Worm (Caenorhabditis elegans): ENCODE results near the gene C18A3.3.

C18A3.3 gene

DNA sequence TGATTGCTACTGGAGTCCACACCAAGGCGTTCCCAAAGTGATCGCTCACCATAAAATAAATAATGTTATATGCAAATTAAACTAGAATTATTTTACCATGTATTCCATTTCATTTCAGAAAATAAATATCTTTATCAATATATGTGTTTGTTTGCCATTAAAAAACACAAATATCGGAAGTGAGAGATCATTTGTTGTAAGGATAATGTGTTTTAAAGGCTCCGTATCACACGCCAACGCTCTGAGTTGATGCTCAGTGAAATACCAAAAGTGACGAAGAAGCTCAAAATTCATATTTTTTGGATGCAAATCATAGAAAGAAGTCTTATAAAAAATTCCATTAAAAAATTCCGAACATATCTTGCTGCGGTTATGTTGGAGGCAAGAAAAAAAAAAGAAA, 19.9 kb upstream of the C18A3.3 start:
- peak in 1 of 2 experiments; percentile 91 for TF ChIP-seq unc-62 (GFP tag; optimal IDR thresholded peaks at IDR 0.05 in 1 of 2)
- no peak for TF ChIP-seq unc-62 (tag; optimal IDR thresholded peaks at IDR 0.05)
- TF ChIP-seq D1046.2 (GFP tag; IDR thresholded peaks at IDR 0.05), result no peak
- TF ChIP-seq rbr-2 (tag; optimal IDR thresholded peaks at IDR 0.05), result no peak
- no peak for TF ChIP-seq snpc-4 (tag; optimal IDR thresholded peaks at IDR 0.05)

DNA sequence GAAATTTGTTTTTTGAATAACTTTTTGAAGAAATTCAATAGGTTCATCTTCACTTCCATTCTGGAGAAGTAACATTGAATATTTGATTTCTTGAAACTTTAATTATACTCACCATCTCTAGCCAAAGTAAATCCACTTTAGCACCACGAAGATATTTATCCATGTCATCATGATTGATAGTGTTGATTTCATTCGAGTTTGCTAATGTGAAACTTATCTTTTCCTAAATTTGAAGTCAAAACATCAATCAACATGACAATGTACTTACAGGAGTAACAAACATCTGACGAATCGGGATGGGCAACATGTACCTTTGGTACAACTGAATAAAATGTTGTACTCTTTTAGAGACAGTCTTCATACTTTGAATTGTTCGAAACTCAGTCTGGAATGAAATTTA, 18.8 kb upstream of the C18A3.3 start:
- TF ChIP-seq ceh-20 (GFP tag; IDR thresholded peaks at IDR 0.05) (no peak), nhr-11 (tag; optimal IDR thresholded peaks at IDR 0.05) (no peak), aha-1 (tag) (peak; percentile 56), zfp-2 (tag; optimal IDR thresholded peaks at IDR 0.05) (no peak), ZK337.2 (GFP tag; IDR thresholded peaks at IDR 0.05) (no peak), lsy-2 (tag; optimal IDR thresholded peaks at IDR 0.05) (no peak), unc-62 (GFP tag; optimal IDR thresholded peaks at IDR 0.05 in 1 of 2) (peak in 1 of 2 experiments; percentile 62), unc-62 (tag; optimal IDR thresholded peaks at IDR 0.05) (no peak)

DNA sequence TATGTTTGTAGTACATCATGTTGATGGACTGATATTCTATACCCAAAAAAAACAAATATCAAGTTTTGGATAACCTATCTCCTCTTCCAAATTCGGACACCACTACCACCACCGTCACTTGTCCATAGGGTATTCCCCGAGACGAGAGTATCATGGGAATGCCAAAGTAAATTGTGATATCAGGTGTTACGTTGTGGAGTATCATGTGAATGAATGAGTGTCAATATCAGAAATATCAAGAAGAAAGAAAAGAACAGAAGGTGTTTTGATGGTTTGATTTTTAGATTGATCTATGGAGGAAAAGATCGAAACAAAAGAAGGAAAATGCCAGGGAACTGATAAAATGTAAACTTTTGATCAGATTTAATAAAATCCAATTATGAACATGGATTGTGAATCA, 17.9 kb upstream of the C18A3.3 start:
- TF ChIP-seq nhr-237 (tag; optimal IDR thresholded peaks at IDR 0.05), result no peak
- TF ChIP-seq ceh-28 (tag; optimal IDR thresholded peaks at IDR 0.05), result no peak
- TF ChIP-seq hlh-11 (tag; optimal IDR thresholded peaks at IDR 0.05), result peak; percentile 51
- TF ChIP-seq lir-3 (tag; optimal IDR thresholded peaks at IDR 0.05), result no peak
- TF ChIP-seq mxl-3 (GFP tag; optimal IDR thresholded peaks at IDR 0.05), result peak; percentile 31
- no peak for TF ChIP-seq ceh-62 (tag; optimal IDR thresholded peaks at IDR 0.05)
- peak; percentile 47 for TF ChIP-seq nhr-11 (tag; optimal IDR thresholded peaks at IDR 0.05)
- TF ChIP-seq zip-2 (tag; optimal IDR thresholded peaks at IDR 0.05), result no peak
- no peak for TF ChIP-seq duxl-1 (tag; optimal IDR thresholded peaks at IDR 0.05; ENCODE audit: poor library complexity)
- peak; percentile 52 for TF ChIP-seq dve-1 (tag; optimal IDR thresholded peaks at IDR 0.05; ENCODE audit: insufficient read depth)
- peak; percentile 7 for TF ChIP-seq mep-1 (tag; optimal IDR thresholded peaks at IDR 0.05)
- TF ChIP-seq nhr-102 (tag; optimal IDR thresholded peaks at IDR 0.05), result no peak
- TF ChIP-seq dmd-6 (GFP tag; IDR thresholded peaks at IDR 0.05), result peak; percentile 78
- TF ChIP-seq nhr-76 (tag; optimal IDR thresholded peaks at IDR 0.05), result no peak
- TF ChIP-seq R02D3.7 (tag; optimal IDR thresholded peaks at IDR 0.05), result no peak
- no peak for TF ChIP-seq ama-1 (optimal IDR thresholded peaks at IDR 0.05)
- no peak for TF ChIP-seq nhr-48 (tag; optimal IDR thresholded peaks at IDR 0.05)
- peak; percentile 70 for TF ChIP-seq nhr-28 (tag; optimal IDR thresholded peaks at IDR 0.05)
- no peak for TF ChIP-seq unc-39 (tag; optimal IDR thresholded peaks at IDR 0.05)
- TF ChIP-seq aha-1 (tag), result peak; percentile 80
- TF ChIP-seq hlh-30 (tag; optimal IDR thresholded peaks at IDR 0.05; ENCODE audit: insufficient read depth), result peak; percentile 90
- no peak for TF ChIP-seq dmd-8 (GFP tag; IDR thresholded peaks at IDR 0.05)
- no peak for TF ChIP-seq egl-27 (tag; optimal IDR thresholded peaks at IDR 0.05)
- TF ChIP-seq daf-19 (GFP tag; conservative IDR thresholded peaks at IDR 0.05), result no peak
- TF ChIP-seq gei-8 (GFP tag; optimal IDR thresholded peaks at IDR 0.05), result no peak
- TF ChIP-seq fkh-10 (GFP tag; optimal IDR thresholded peaks at IDR 0.05), result no peak
- no peak for TF ChIP-seq nhr-111 (GFP tag; optimal IDR thresholded peaks at IDR 0.05)
- peak; percentile 30 for TF ChIP-seq nhr-6 (tag; optimal IDR thresholded peaks at IDR 0.05)
- peak; percentile 21 for TF ChIP-seq nhr-77 (tag; optimal IDR thresholded peaks at IDR 0.05)
- TF ChIP-seq T26A8.4 (GFP tag; IDR thresholded peaks at IDR 0.05), result no peak
- peak in 1 of 2 experiments; percentile 50 for TF ChIP-seq mdl-1 (tag; optimal IDR thresholded peaks at IDR 0.05)
- no peak for TF ChIP-seq ceh-44 (GFP tag; IDR thresholded peaks at IDR 0.05)
- TF ChIP-seq ceh-20 (GFP tag; IDR thresholded peaks at IDR 0.05), result no peak
- TF ChIP-seq spr-1 (tag; optimal IDR thresholded peaks at IDR 0.05), result no peak
- no peak for TF ChIP-seq D1046.2 (GFP tag; IDR thresholded peaks at IDR 0.05)
